Fruit fly (Drosophila melanogaster): ENCODE data around the gene Gld2.

dm6 chr3R:22260675-22261461, 49.2 kb downstream of the Gld2 start:
- TF ChIP-seq Pif1A (GFP tag; optimal IDR thresholded peaks at IDR 0.05) (no peak), fd96Ca (GFP tag; IDR thresholded peaks at IDR 0.05) (peak; percentile 49; the same call in 1 of the 3 replicates), CG9948 (tag; optimal IDR thresholded peaks at IDR 0.05) (no peak)
